Fruit fly (Drosophila melanogaster) whole organism, prepupa: ENCODE data around the gene peng.

Experiments used
- CG31627 ChIP-seq: fragments of 200-800 bp; sonication (Bioruptor generic); optimal IDR thresholded peaks from 3 replicates; lab custom pipeline; 2016; ENCODE audit warnings: missing biosample characterization, missing genetic modification characterization
- CG6808 ChIP-seq: fragments of 200-800 bp; sonication (Bioruptor generic); optimal IDR thresholded peaks from 3 replicates; lab custom pipeline; 2017; ENCODE audit warnings: missing biosample characterization, missing genetic modification characterization, mild to moderate bottlenecking, moderate library complexity, missing genetic modification reagents
- Hr39 ChIP-seq: fragments of 200-800 bp; sonication (Bioruptor generic); optimal IDR thresholded peaks from 2 replicates; lab custom pipeline; 2016; ENCODE audit warnings: missing biosample characterization, missing genetic modification characterization
- Met ChIP-seq: fragments of 200-800 bp; sonication (Bioruptor generic); optimal IDR thresholded peaks from 3 replicates; lab custom pipeline; 2016; ENCODE audit warnings: missing biosample characterization, missing genetic modification characterization
- lz ChIP-seq: fragments of 200-800 bp; sonication (Bioruptor generic); optimal IDR thresholded peaks from 3 replicates; lab custom pipeline; 2016; ENCODE audit warnings: missing biosample characterization, missing genetic modification characterization

DNA sequence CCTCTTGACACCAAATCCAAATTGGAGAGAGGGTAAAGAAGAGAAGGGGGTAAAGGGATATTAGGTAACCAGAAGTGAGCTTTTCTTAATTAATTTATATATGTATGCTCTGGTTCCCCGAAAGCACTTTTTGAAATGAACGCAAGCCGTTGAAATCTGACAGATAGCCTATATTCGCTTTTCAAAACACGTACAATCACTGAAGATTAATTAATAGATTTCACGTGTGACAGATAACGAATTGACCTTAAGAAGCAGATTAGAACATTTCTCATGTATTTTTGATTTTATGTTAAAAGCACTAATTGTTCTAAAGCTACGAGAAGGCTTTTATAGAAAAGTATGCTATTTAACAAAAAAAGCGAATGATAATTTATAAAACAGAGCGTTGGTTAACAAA lies 12.6 kb downstream of the peng start:
- no peak for TF ChIP-seq lz (GFP tag; lab: Kevin White, UChicago)
- no peak for TF ChIP-seq Hr39 (GFP tag; lab: Kevin White, UChicago)
- TF ChIP-seq Met (GFP tag; lab: Kevin White, UChicago): no peak
- no peak for TF ChIP-seq CG31627 (GFP tag; lab: Kevin White, UChicago)
- TF ChIP-seq CG6808: no peak
